Fruit fly (Drosophila melanogaster): ENCODE measurements around the gene step.

Gene step

DNA sequence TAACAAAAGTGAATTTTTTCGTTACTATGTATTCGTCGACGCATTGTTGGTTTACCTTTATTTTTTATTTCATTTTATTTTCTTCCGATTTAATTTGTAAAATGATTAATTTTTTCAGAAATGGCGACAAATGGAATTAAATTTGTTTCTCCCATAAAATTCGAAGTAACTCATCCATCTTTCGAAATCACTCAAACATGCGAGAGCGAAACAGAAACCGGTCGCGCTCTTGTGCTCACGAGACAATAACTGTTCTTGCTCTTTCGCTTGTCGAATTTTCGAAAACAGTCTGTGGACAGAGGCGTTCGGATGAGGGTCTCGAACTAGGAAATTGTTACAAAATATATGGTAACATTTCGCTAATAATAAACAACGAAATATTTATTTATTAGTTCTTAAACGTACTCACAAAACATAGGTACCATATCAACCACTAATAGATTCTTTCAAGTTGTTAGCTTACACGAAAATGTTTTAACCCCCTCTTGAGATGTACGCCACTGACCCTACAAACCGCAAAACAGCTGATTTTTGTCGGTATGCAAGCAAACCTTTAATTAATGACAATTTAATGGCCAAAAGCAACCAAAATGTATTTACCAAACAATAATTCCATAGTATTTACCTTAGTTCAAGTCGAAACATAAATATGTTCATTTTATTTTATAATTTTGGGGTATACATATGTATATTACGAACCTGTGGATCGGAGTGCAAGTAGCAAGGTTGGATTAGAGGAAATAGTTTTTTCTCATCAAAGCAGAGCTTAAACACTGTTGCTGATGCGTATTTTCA lies 37.5 kb upstream of the step start:
- TF ChIP-seq salm (tag; optimal IDR thresholded peaks at IDR 0.05) = peak; percentile 93
- peak; percentile 98 for TF ChIP-seq Xrp1 (GFP tag; IDR thresholded peaks at IDR 0.05)
- peak; percentile 89 for TF ChIP-seq Ets97D (GFP tag; optimal IDR thresholded peaks at IDR 0.05)
- TF ChIP-seq CG7556 (GFP tag; optimal IDR thresholded peaks at IDR 0.05) = peak; percentile 97
- peak; percentile 98 for TF ChIP-seq CG8924 (tag; optimal IDR thresholded peaks at IDR 0.05)
- peak; percentile 91 for TF ChIP-seq jigr1 (GFP tag; IDR thresholded peaks at IDR 0.05)
- TF ChIP-seq CG11398 (GFP tag; optimal IDR thresholded peaks at IDR 0.05) = peak; percentile 90
- peak; percentile 93 for TF ChIP-seq gsb (GFP tag; IDR thresholded peaks at IDR 0.05)
- TF ChIP-seq cas (GFP tag; IDR thresholded peaks at IDR 0.05) = peak; percentile 94
- TF ChIP-seq az2 (GFP tag; optimal IDR thresholded peaks at IDR 0.05) = peak; percentile 98
- peak; percentile 99 for TF ChIP-seq lilli (GFP tag; optimal IDR thresholded peaks at IDR 0.05)
- TF ChIP-seq MESR4 (GFP tag; optimal IDR thresholded peaks at IDR 0.05) = peak; percentile 57
- TF ChIP-seq CG7963 (GFP tag; IDR thresholded peaks at IDR 0.05; ENCODE audit: partially characterized antibody) = no peak
- TF ChIP-seq Hr39 (optimal IDR thresholded peaks at IDR 0.05) = no peak
- TF ChIP-seq tna (GFP tag; IDR thresholded peaks at IDR 0.05; ENCODE audit: partially characterized antibody) = no peak
- peak; percentile 96 for TF ChIP-seq CG4820 (GFP tag; optimal IDR thresholded peaks at IDR 0.05)
- peak; percentile 80 for TF ChIP-seq CG3995 (GFP tag; optimal IDR thresholded peaks at IDR 0.05)
- TF ChIP-seq CG2120 (GFP tag; optimal IDR thresholded peaks at IDR 0.05) = peak; percentile 98
- peak; percentile 98 for TF ChIP-seq CG18262 (tag; optimal IDR thresholded peaks at IDR 0.05)
- TF ChIP-seq amos (GFP tag; IDR thresholded peaks at IDR 0.05; ENCODE audit: partially characterized antibody) = no peak; the same call in 1 of the 2 replicates
- TF ChIP-seq CG9932 (GFP tag; IDR thresholded peaks at IDR 0.05) = peak; percentile 98
- peak; percentile 96 for TF ChIP-seq H2.0 (GFP tag; IDR thresholded peaks at IDR 0.05)
- peak; percentile 96 for TF ChIP-seq CG10209 (GFP tag; optimal IDR thresholded peaks at IDR 0.05)
- peak; percentile 98 for TF ChIP-seq CG14014 (GFP tag; IDR thresholded peaks at IDR 0.05)
- TF ChIP-seq CG9215 (GFP tag; IDR thresholded peaks at IDR 0.05) = peak; percentile 96
- TF ChIP-seq Atf3 (GFP tag; optimal IDR thresholded peaks at IDR 0.05) = peak; percentile 94
- TF ChIP-seq tap (tag; optimal IDR thresholded peaks at IDR 0.05) = peak; percentile 98
- peak; percentile 95 for TF ChIP-seq CG16863 (GFP tag; optimal IDR thresholded peaks at IDR 0.05)
- peak; percentile 96 for TF ChIP-seq fu2 (GFP tag; optimal IDR thresholded peaks at IDR 0.05)
- peak; percentile 91 for TF ChIP-seq da (GFP tag; optimal IDR thresholded peaks at IDR 0.05)
- peak; percentile 98 for TF ChIP-seq CG15269 (tag; optimal IDR thresholded peaks at IDR 0.05)
- peak; percentile 98 for TF ChIP-seq CG13624 (GFP tag; optimal IDR thresholded peaks at IDR 0.05)
- peak; percentile 91 for TF ChIP-seq tup (GFP tag; optimal IDR thresholded peaks at IDR 0.05)
- TF ChIP-seq Hmr (GFP tag; optimal IDR thresholded peaks at IDR 0.05) = peak; percentile 97
- TF ChIP-seq inv (GFP tag; IDR thresholded peaks at IDR 0.05; ENCODE audit: partially characterized antibody) = no peak
- peak; percentile 97 for TF ChIP-seq CG32772 (GFP tag; IDR thresholded peaks at IDR 0.05)
- peak; percentile 96 for TF ChIP-seq caup (GFP tag; optimal IDR thresholded peaks at IDR 0.05; ENCODE audit: severe bottlenecking)
- TF ChIP-seq Hr3 (GFP tag; optimal IDR thresholded peaks at IDR 0.05) = peak; percentile 97
- peak; percentile 93 for TF ChIP-seq Mes4 (GFP tag; optimal IDR thresholded peaks at IDR 0.05)
- TF ChIP-seq CG16813 (GFP tag; IDR thresholded peaks at IDR 0.05; ENCODE audit: partially characterized antibody) = no peak
- TF ChIP-seq D19A (tag; optimal IDR thresholded peaks at IDR 0.05) = peak; percentile 95
- TF ChIP-seq Nf-YB (GFP tag; optimal IDR thresholded peaks at IDR 0.05) = peak; percentile 85
- peak; percentile 98 for TF ChIP-seq CG2678 (tag; optimal IDR thresholded peaks at IDR 0.05)
- TF ChIP-seq CG11456 (GFP tag; IDR thresholded peaks at IDR 0.05) = peak; percentile 97
- no peak for TF ChIP-seq pan (optimal IDR thresholded peaks at IDR 0.05)
- peak in 1 of 2 experiments; percentile 98 for TF ChIP-seq pan (GFP tag; optimal IDR thresholded peaks at IDR 0.05 in 1 of 2, IDR thresholded peaks at IDR 0.05 in 1 of 2)
- TF ChIP-seq CG1603 (tag; optimal IDR thresholded peaks at IDR 0.05) = peak; percentile 97
- TF ChIP-seq grau (tag; optimal IDR thresholded peaks at IDR 0.05) = peak; percentile 97
- peak; percentile 96 for TF ChIP-seq CG18476 (GFP tag; optimal IDR thresholded peaks at IDR 0.05)
